Worm (Caenorhabditis elegans) whole organism, L1 larva: Measurements from ENCODE around the gene Y41D4A.1.
A peak's percentile ranks its signal among the peaks of the same experiment; 100 is the strongest.

ENCODE experiments used
- C16A3.4 ChIP-seq: fragments of 150-350 bp; optimal IDR thresholded peaks from 2 replicates; lab custom pipeline; 2014; ENCODE audit warnings: missing biosample characterization, missing genetic modification characterization
- F16B12.6 ChIP-seq: fragments of 150-350 bp; optimal IDR thresholded peaks from 2 replicates; lab custom pipeline; 2014; ENCODE audit warnings: missing biosample characterization, missing genetic modification characterization
- blmp-1 ChIP-seq: fragments of 150-350 bp; optimal IDR thresholded peaks from 2 replicates; lab custom pipeline; 2014; ENCODE audit warnings: missing biosample characterization, missing genetic modification characterization
- ceh-8 ChIP-seq: fragments of 200-800 bp; sonication (Bioruptor generic); optimal IDR thresholded peaks from 2 replicates; lab custom pipeline; 2018; ENCODE audit warnings: mild to moderate bottlenecking, missing genetic modification characterization, moderate library complexity, missing compliant biosample characterization
- ceh-82 ChIP-seq, 3 experiments: fragments of 150-350 bp in 1 of 3; sonication (generic microtip) in 2 of 3; optimal IDR thresholded peaks; 2 replicates each; lab custom pipeline; 2014 to 2017; ENCODE audit warnings: missing biosample characterization in 3 of 3, missing genetic modification characterization in 3 of 3
- ceh-88 ChIP-seq: fragments of 200-800 bp; sonication (Bioruptor generic); IDR thresholded peaks from 2 replicates; pipeline ENCODE4 v1.3.6; 2022; ENCODE audit warnings: missing genetic modification characterization, missing compliant biosample characterization
- dpl-1 ChIP-seq, 3 experiments: fragments of 150-350 bp in 2 of 3; sonication (generic microtip) in 1 of 3; optimal IDR thresholded peaks; 2 replicates each; lab custom pipeline; 2014 to 2017; ENCODE audit warnings: missing biosample characterization in 3 of 3, missing genetic modification characterization in 3 of 3, missing genetic modification reagents in 3 of 3
- dsc-1 ChIP-seq: sonication (generic microtip); optimal IDR thresholded peaks from 2 replicates; lab custom pipeline; 2016; ENCODE audit warnings: mild to moderate bottlenecking, missing genetic modification characterization, missing compliant biosample characterization
- efl-1 ChIP-seq, 4 experiments: fragments of 150-350 bp; optimal IDR thresholded peaks in 3 of 4; peaks in 1 of 4; 1 replicate in 1 of 4; 2 replicates in 3 of 4; lab custom pipeline; 2014; ENCODE audit warnings: missing biosample characterization in 2 of 4, missing genetic modification characterization in 2 of 4, missing genetic modification reagents in 2 of 4
- egl-13 ChIP-seq: sonication (generic microtip); optimal IDR thresholded peaks from 2 replicates; lab custom pipeline; 2016; ENCODE audit warnings: missing genotype, missing genetic modification reagents, missing genetic modification characterization, missing compliant biosample characterization
- elt-3 ChIP-seq, 6 experiments: fragments of 150-350 bp in 1 of 6; sonication (generic microtip); optimal IDR thresholded peaks; 2 replicates each; lab custom pipeline; 2017 to 2018; ENCODE audit warnings: missing biosample characterization in 6 of 6, missing genetic modification characterization in 6 of 6, inconsistent platforms in 1 of 6
- fkh-10 ChIP-seq: sonication (generic microtip); optimal IDR thresholded peaks from 2 replicates; lab custom pipeline; 2017; ENCODE audit warnings: missing biosample characterization, missing genetic modification reagents, missing genetic modification characterization
- fkh-8 ChIP-seq: sonication (generic microtip); optimal IDR thresholded peaks from 2 replicates; lab custom pipeline; 2016; ENCODE audit warnings: mild to moderate bottlenecking, missing genetic modification characterization, missing compliant biosample characterization
- fos-1 ChIP-seq: fragments of 150-350 bp; optimal IDR thresholded peaks from 2 replicates; lab custom pipeline; 2014; ENCODE audit warnings: missing biosample characterization, missing genetic modification characterization
- grh-1 ChIP-seq: fragments of 200-800 bp; sonication (Bioruptor generic); IDR thresholded peaks from 2 replicates; pipeline ENCODE4 v1.3.6; 2022; ENCODE audit warnings: missing genetic modification reagents, missing genetic modification characterization, missing compliant biosample characterization
- hlh-17 ChIP-seq: fragments of 200-800 bp; sonication (Bioruptor generic); optimal IDR thresholded peaks from 2 replicates; lab custom pipeline; 2018; ENCODE audit warnings: missing genetic modification characterization, mild to moderate bottlenecking, missing compliant biosample characterization, moderate library complexity, borderline replicate concordance
- hpl-2 ChIP-seq: fragments of 150-350 bp; optimal IDR thresholded peaks from 2 replicates; lab custom pipeline; 2014; ENCODE audit warnings: missing biosample characterization, missing genetic modification reagents, missing genetic modification characterization
- irx-1 ChIP-seq: sonication (generic microtip); optimal IDR thresholded peaks from 2 replicates; lab custom pipeline; 2016; ENCODE audit warnings: missing genetic modification characterization, missing compliant biosample characterization
- isw-1 ChIP-seq: fragments of 200-800 bp; sonication (Bioruptor generic); IDR thresholded peaks from 2 replicates; pipeline ENCODE4 v1.3.6; 2022; ENCODE audit warnings: missing genetic modification characterization, missing compliant biosample characterization
- jun-1 ChIP-seq: fragments of 150-350 bp; optimal IDR thresholded peaks from 2 replicates; lab custom pipeline; 2014; ENCODE audit warnings: missing biosample characterization, missing genetic modification reagents, missing genetic modification characterization
- lin-13 ChIP-seq: fragments of 150-350 bp; optimal IDR thresholded peaks from 2 replicates; lab custom pipeline; 2014; ENCODE audit warnings: missing biosample characterization, missing genetic modification reagents, missing genetic modification characterization
- lin-15B ChIP-seq: fragments of 150-350 bp; sonication (generic microtip); optimal IDR thresholded peaks from 3 replicates; lab custom pipeline; 2014; ENCODE audit warnings: missing biosample characterization, missing genetic modification characterization
- lin-35 ChIP-seq, 2 experiments: fragments of 150-350 bp; optimal IDR thresholded peaks; 2 replicates each; lab custom pipeline; 2014; ENCODE audit warnings: missing biosample characterization in 2 of 2, missing genetic modification characterization in 2 of 2, missing genetic modification reagents in 2 of 2
- lin-39 ChIP-seq: fragments of 150-350 bp; optimal IDR thresholded peaks from 2 replicates; lab custom pipeline; 2014; ENCODE audit warnings: missing biosample characterization, missing genetic modification reagents, missing genetic modification characterization
- lir-3 ChIP-seq: sonication (generic microtip); optimal IDR thresholded peaks from 2 replicates; lab custom pipeline; 2016; ENCODE audit warnings: mild to moderate bottlenecking, missing genetic modification characterization, moderate library complexity, missing compliant biosample characterization; ENCODE audit not compliant: poor library complexity
- lsy-2 ChIP-seq, 2 experiments: fragments of 150-350 bp; optimal IDR thresholded peaks; 2 replicates each; lab custom pipeline; 2014; ENCODE audit warnings: missing biosample characterization in 2 of 2, missing genetic modification characterization in 2 of 2
- mdl-1 ChIP-seq, 2 experiments: fragments of 150-350 bp; optimal IDR thresholded peaks; 2 replicates each; lab custom pipeline; 2014 to 2017; ENCODE audit warnings: missing biosample characterization in 2 of 2, missing genetic modification characterization in 2 of 2, inconsistent platforms in 1 of 2
- mep-1 ChIP-seq: fragments of 150-350 bp; optimal IDR thresholded peaks from 2 replicates; lab custom pipeline; 2014; ENCODE audit warnings: missing biosample characterization, missing genetic modification characterization
- nhr-11 ChIP-seq: fragments of 150-350 bp; optimal IDR thresholded peaks from 2 replicates; lab custom pipeline; 2014; ENCODE audit warnings: missing biosample characterization, missing genetic modification characterization
- nhr-12 ChIP-seq: sonication (generic microtip); optimal IDR thresholded peaks from 2 replicates; lab custom pipeline; 2017; ENCODE audit warnings: missing biosample characterization, missing genetic modification characterization
- nhr-19 ChIP-seq: fragments of 200-800 bp; sonication (Bioruptor generic); conservative IDR thresholded peaks from 2 replicates; pipeline ENCODE4 v1.3.6; 2022; ENCODE audit warnings: missing genetic modification characterization, missing compliant biosample characterization
- nhr-20 ChIP-seq: sonication (generic microtip); optimal IDR thresholded peaks from 2 replicates; lab custom pipeline; 2016; ENCODE audit warnings: mild to moderate bottlenecking, missing genetic modification characterization, missing compliant biosample characterization
- nhr-47 ChIP-seq: sonication (generic microtip); optimal IDR thresholded peaks from 2 replicates; lab custom pipeline; 2016; ENCODE audit warnings: mild to moderate bottlenecking, missing genetic modification characterization, moderate library complexity, missing compliant biosample characterization
- nhr-71 ChIP-seq: sonication (generic microtip); optimal IDR thresholded peaks from 2 replicates; lab custom pipeline; 2016; ENCODE audit warnings: mild to moderate bottlenecking, missing genetic modification characterization, moderate library complexity, missing compliant biosample characterization
- nhr-77 ChIP-seq: fragments of 150-350 bp; optimal IDR thresholded peaks from 2 replicates; lab custom pipeline; 2014; ENCODE audit warnings: missing biosample characterization, missing genetic modification characterization
- nhr-90 ChIP-seq: sonication (generic microtip); optimal IDR thresholded peaks from 2 replicates; lab custom pipeline; 2016; ENCODE audit warnings: mild to moderate bottlenecking, missing genetic modification characterization, missing compliant biosample characterization; ENCODE audit not compliant: poor library complexity
- pax-3 ChIP-seq: fragments of 200-800 bp; sonication (Bioruptor generic); optimal IDR thresholded peaks from 2 replicates; lab custom pipeline; 2018; ENCODE audit warnings: mild to moderate bottlenecking, missing genetic modification characterization, moderate library complexity, missing compliant biosample characterization
- skn-1 ChIP-seq: fragments of 150-350 bp; optimal IDR thresholded peaks from 2 replicates; lab custom pipeline; 2014; ENCODE audit warnings: missing biosample characterization, missing genetic modification characterization
- snpc-4 ChIP-seq: fragments of 150-350 bp; optimal IDR thresholded peaks from 2 replicates; lab custom pipeline; 2014; ENCODE audit warnings: missing biosample characterization, missing genetic modification characterization
- snu-23 ChIP-seq: sonication (generic microtip); optimal IDR thresholded peaks from 2 replicates; lab custom pipeline; 2016; ENCODE audit warnings: missing genetic modification characterization, missing compliant biosample characterization
- sptf-1 ChIP-seq: fragments of 150-350 bp; optimal IDR thresholded peaks from 2 replicates; lab custom pipeline; 2014; ENCODE audit warnings: missing biosample characterization, missing genetic modification characterization
- sup-37 ChIP-seq: fragments of 200-800 bp; sonication (Bioruptor generic); optimal IDR thresholded peaks from 2 replicates; lab custom pipeline; 2018; ENCODE audit warnings: mild to moderate bottlenecking, missing genetic modification characterization, missing compliant biosample characterization
- swsn-7 ChIP-seq: sonication (generic microtip); optimal IDR thresholded peaks from 2 replicates; lab custom pipeline; 2016; ENCODE audit warnings: missing genetic modification characterization, missing compliant biosample characterization
- tbx-2 ChIP-seq: sonication (generic microtip); optimal IDR thresholded peaks from 2 replicates; lab custom pipeline; 2016; ENCODE audit warnings: missing genetic modification characterization, missing compliant biosample characterization
- tlp-1 ChIP-seq: fragments of 150-350 bp; optimal IDR thresholded peaks from 2 replicates; lab custom pipeline; 2014; ENCODE audit warnings: missing biosample characterization, missing genetic modification characterization
- unc-30 ChIP-seq: sonication (generic microtip); optimal IDR thresholded peaks from 2 replicates; lab custom pipeline; 2017; ENCODE audit warnings: missing biosample characterization, missing genetic modification characterization
- unc-86 ChIP-seq: sonication (generic microtip); optimal IDR thresholded peaks from 2 replicates; lab custom pipeline; 2016; ENCODE audit warnings: missing genetic modification characterization, missing compliant biosample characterization
- vab-15 ChIP-seq: sonication (generic microtip); optimal IDR thresholded peaks from 2 replicates; lab custom pipeline; 2017; ENCODE audit warnings: missing genotype, mild to moderate bottlenecking, missing genetic modification characterization, missing compliant biosample characterization
- xbp-1 ChIP-seq: sonication (generic microtip); optimal IDR thresholded peaks from 2 replicates; lab custom pipeline; 2016; ENCODE audit warnings: missing genetic modification characterization, missing compliant biosample characterization
- ztf-11 ChIP-seq, 2 experiments: sonication (generic microtip); optimal IDR thresholded peaks; 2 replicates each; lab custom pipeline; 2016 to 2017; ENCODE audit warnings: missing genetic modification characterization in 2 of 2, missing biosample characterization in 1 of 2, missing compliant biosample characterization in 1 of 2

Y41D4A.1 gene

DNA sequence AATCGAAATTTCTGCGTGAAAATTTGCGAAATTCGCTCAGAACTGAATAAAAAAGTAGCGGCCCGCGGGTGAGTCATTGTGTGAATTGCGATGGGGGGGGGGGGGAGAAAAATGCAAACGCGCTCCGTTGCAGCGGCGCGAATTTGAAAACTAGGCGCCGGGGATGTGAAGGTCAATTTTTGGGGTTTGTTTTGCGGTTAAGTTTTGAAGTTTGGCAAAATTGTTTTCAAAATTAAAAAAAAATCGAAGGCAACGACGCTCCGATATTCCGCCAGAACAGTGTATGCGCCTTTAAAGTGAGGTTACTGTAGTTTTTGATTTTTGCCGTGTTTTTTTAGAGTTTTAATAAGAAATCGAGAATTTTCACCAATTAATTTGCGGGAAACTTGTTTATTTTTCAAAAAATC is 33.6 kb upstream of the Y41D4A.1 start:
- TF ChIP-seq fkh-8 (peak; percentile 67), fkh-10 (GFP tag; lab: Kevin White, UChicago) (no peak), isw-1 (GFP tag; lab: Robert Waterston, UW) (peak; percentile 13; the same call in 1 of the 2 replicates), lin-15B (tag; lab: Kevin White, UChicago) (peak; percentile 58), snpc-4 (tag; lab: Kevin White, UChicago) (peak; percentile 16), egl-13 (tag; lab: Kevin White, UChicago) (no peak), nhr-11 (tag; lab: Kevin White, UChicago) (no peak), irx-1 (tag; lab: Kevin White, UChicago) (peak; percentile 53), sptf-1 (tag; lab: Kevin White, UChicago) (no peak), hpl-2 (GFP tag; lab: Kevin White, UChicago) (no peak), vab-15 (tag; lab: Kevin White, UChicago) (peak; percentile 36), mdl-1 (tag; optimal IDR thresholded peaks at IDR 0.05; lab: Kevin White, UChicago) (peak in 1 of 2 experiments; percentile 49), swsn-7 (tag; lab: Kevin White, UChicago) (peak; percentile 44), efl-1 (optimal IDR thresholded peaks at IDR 0.05; lab: Kevin White, UChicago) (peak; percentile 87 to 89), efl-1 (GFP tag; optimal IDR thresholded peaks at IDR 0.05 in 1 of 2; lab: Kevin White, UChicago) (peak; percentile 91 to 99), tlp-1 (tag; lab: Kevin White, UChicago) (no peak), skn-1 (tag; lab: Kevin White, UChicago) (peak; percentile 72), lin-13 (GFP tag; lab: Kevin White, UChicago) (peak; percentile 64), ztf-11 (tag; optimal IDR thresholded peaks at IDR 0.05; lab: Kevin White, UChicago) (peak in 1 of 2 experiments; percentile 32), nhr-90 (peak; percentile 66), F16B12.6 (tag; lab: Kevin White, UChicago) (peak; percentile 46), mep-1 (peak; percentile 3), tbx-2 (tag; lab: Kevin White, UChicago) (peak; percentile 39), ceh-88 (no peak), nhr-77 (tag; lab: Kevin White, UChicago) (peak; percentile 8), blmp-1 (tag; lab: Kevin White, UChicago) (no peak), dsc-1 (tag; lab: Kevin White, UChicago) (peak; percentile 12), xbp-1 (tag; lab: Kevin White, UChicago) (peak; percentile 27), lin-35 (GFP tag; optimal IDR thresholded peaks at IDR 0.05; lab: Kevin White, UChicago) (peak; percentile 89 to 92), dpl-1 (GFP tag; optimal IDR thresholded peaks at IDR 0.05; lab: Kevin White, UChicago) (peak; percentile 82 to 86 (median 85)), grh-1 (GFP tag; lab: Robert Waterston, UW) (peak; percentile 32; the same call in 1 of the 2 replicates), nhr-19 (GFP tag; lab: Robert Waterston, UW) (peak; percentile 52), sup-37 (GFP tag; lab: Kevin White, UChicago) (no peak), C16A3.4 (tag; lab: Kevin White, UChicago) (peak; percentile 5), hlh-17 (no peak), lin-39 (no peak), pax-3 (peak; percentile 13), lir-3 (no peak), unc-30 (tag; lab: Kevin White, UChicago) (no peak), ceh-8 (GFP tag; lab: Kevin White, UChicago) (no peak), nhr-12 (tag; lab: Kevin White, UChicago) (no peak), snu-23 (GFP tag; lab: Kevin White, UChicago) (peak; percentile 44), nhr-47 (tag; lab: Kevin White, UChicago) (peak; percentile 74), nhr-20 (tag; lab: Kevin White, UChicago) (peak; percentile 37), elt-3 (tag; optimal IDR thresholded peaks at IDR 0.05; lab: Kevin White, UChicago) (peak in 1 of 6 experiments; percentile 3), ceh-82 (tag; optimal IDR thresholded peaks at IDR 0.05; lab: Kevin White, UChicago) (peak; percentile 9 to 80 (median 33)), nhr-71 (tag; lab: Kevin White, UChicago) (peak; percentile 57), jun-1 (tag; lab: Kevin White, UChicago) (peak; percentile 38), unc-86 (tag; lab: Kevin White, UChicago) (peak; percentile 32), fos-1 (tag; lab: Kevin White, UChicago) (peak; percentile 42), lsy-2 (tag; optimal IDR thresholded peaks at IDR 0.05; lab: Kevin White, UChicago) (peak; percentile 4 to 54)
